Worm (Caenorhabditis elegans) whole organism, L1 larva: Measurements from ENCODE around the gene Y73B6BL.12.

Source experiments
- Y116A8C.19 ChIP-seq: sonication (generic microtip); optimal IDR thresholded peaks from 2 replicates; lab custom pipeline; 2016; ENCODE audit warnings: missing compliant biosample characterization, missing genetic modification characterization, borderline replicate concordance
- blmp-1 ChIP-seq: fragments of 150-350 bp; optimal IDR thresholded peaks from 2 replicates; lab custom pipeline; 2014; ENCODE audit warnings: missing biosample characterization, missing genetic modification characterization
- ceh-8 ChIP-seq: fragments of 200-800 bp; sonication (Bioruptor generic); optimal IDR thresholded peaks from 2 replicates; lab custom pipeline; 2018; ENCODE audit warnings: mild to moderate bottlenecking, missing genetic modification characterization, moderate library complexity, missing compliant biosample characterization
- ceh-82 ChIP-seq, 3 experiments: fragments of 150-350 bp in 1 of 3; sonication (generic microtip) in 2 of 3; optimal IDR thresholded peaks; 2 replicates each; lab custom pipeline; 2014 to 2017; ENCODE audit warnings: missing biosample characterization in 3 of 3, missing genetic modification characterization in 3 of 3
- ceh-90 ChIP-seq: sonication (generic microtip); optimal IDR thresholded peaks from 2 replicates; lab custom pipeline; 2016; ENCODE audit warnings: missing genetic modification characterization, missing compliant biosample characterization
- ces-1 ChIP-seq: fragments of 150-350 bp; optimal IDR thresholded peaks from 2 replicates; lab custom pipeline; 2014; ENCODE audit warnings: missing biosample characterization, missing genetic modification reagents, missing genetic modification characterization
- dsc-1 ChIP-seq: sonication (generic microtip); optimal IDR thresholded peaks from 2 replicates; lab custom pipeline; 2016; ENCODE audit warnings: mild to moderate bottlenecking, missing genetic modification characterization, missing compliant biosample characterization
- efl-3 ChIP-seq: fragments of 200-800 bp; sonication (Bioruptor generic); optimal IDR thresholded peaks from 2 replicates; lab custom pipeline; 2018; ENCODE audit warnings: mild to moderate bottlenecking, missing genetic modification characterization, missing compliant biosample characterization
- egl-13 ChIP-seq: sonication (generic microtip); optimal IDR thresholded peaks from 2 replicates; lab custom pipeline; 2016; ENCODE audit warnings: missing genotype, missing genetic modification reagents, missing genetic modification characterization, missing compliant biosample characterization
- egl-27 ChIP-seq, 2 experiments: fragments of 150-350 bp in 1 of 2; sonication (generic microtip); optimal IDR thresholded peaks; 3 replicates each; lab custom pipeline; 2017 to 2018; ENCODE audit warnings: missing biosample characterization in 2 of 2, missing genetic modification characterization in 2 of 2, missing genetic modification reagents in 2 of 2
- fkh-10 ChIP-seq: sonication (generic microtip); optimal IDR thresholded peaks from 2 replicates; lab custom pipeline; 2017; ENCODE audit warnings: missing biosample characterization, missing genetic modification reagents, missing genetic modification characterization
- fkh-4 ChIP-seq: sonication (generic microtip); optimal IDR thresholded peaks from 2 replicates; lab custom pipeline; 2016; ENCODE audit warnings: missing compliant biosample characterization, missing genetic modification characterization, borderline replicate concordance
- fkh-8 ChIP-seq: sonication (generic microtip); optimal IDR thresholded peaks from 2 replicates; lab custom pipeline; 2016; ENCODE audit warnings: mild to moderate bottlenecking, missing genetic modification characterization, missing compliant biosample characterization
- fos-1 ChIP-seq: fragments of 150-350 bp; optimal IDR thresholded peaks from 2 replicates; lab custom pipeline; 2014; ENCODE audit warnings: missing biosample characterization, missing genetic modification characterization
- grh-1 ChIP-seq: fragments of 200-800 bp; sonication (Bioruptor generic); IDR thresholded peaks from 2 replicates; pipeline ENCODE4 v1.3.6; 2022; ENCODE audit warnings: missing genetic modification reagents, missing genetic modification characterization, missing compliant biosample characterization
- hlh-4 ChIP-seq: sonication (generic microtip); optimal IDR thresholded peaks from 2 replicates; lab custom pipeline; 2016; ENCODE audit warnings: mild to moderate bottlenecking, missing genetic modification characterization, missing compliant biosample characterization
- isw-1 ChIP-seq: fragments of 200-800 bp; sonication (Bioruptor generic); IDR thresholded peaks from 2 replicates; pipeline ENCODE4 v1.3.6; 2022; ENCODE audit warnings: missing genetic modification characterization, missing compliant biosample characterization
- jun-1 ChIP-seq: fragments of 150-350 bp; optimal IDR thresholded peaks from 2 replicates; lab custom pipeline; 2014; ENCODE audit warnings: missing biosample characterization, missing genetic modification reagents, missing genetic modification characterization
- lin-14 ChIP-seq: fragments of 200-800 bp; sonication (Bioruptor generic); optimal IDR thresholded peaks from 2 replicates; lab custom pipeline; 2018; ENCODE audit warnings: mild to moderate bottlenecking, missing genetic modification characterization, moderate library complexity, missing compliant biosample characterization
- lin-39 ChIP-seq: fragments of 150-350 bp; optimal IDR thresholded peaks from 2 replicates; lab custom pipeline; 2014; ENCODE audit warnings: missing biosample characterization, missing genetic modification reagents, missing genetic modification characterization
- lir-3 ChIP-seq: sonication (generic microtip); optimal IDR thresholded peaks from 2 replicates; lab custom pipeline; 2016; ENCODE audit warnings: mild to moderate bottlenecking, missing genetic modification characterization, moderate library complexity, missing compliant biosample characterization; ENCODE audit not compliant: poor library complexity
- mdl-1 ChIP-seq, 2 experiments: fragments of 150-350 bp; optimal IDR thresholded peaks; 2 replicates each; lab custom pipeline; 2014 to 2017; ENCODE audit warnings: missing biosample characterization in 2 of 2, missing genetic modification characterization in 2 of 2, inconsistent platforms in 1 of 2
- mep-1 ChIP-seq: fragments of 150-350 bp; optimal IDR thresholded peaks from 2 replicates; lab custom pipeline; 2014; ENCODE audit warnings: missing biosample characterization, missing genetic modification characterization
- nhr-11 ChIP-seq: fragments of 150-350 bp; optimal IDR thresholded peaks from 2 replicates; lab custom pipeline; 2014; ENCODE audit warnings: missing biosample characterization, missing genetic modification characterization
- nhr-19 ChIP-seq: fragments of 200-800 bp; sonication (Bioruptor generic); conservative IDR thresholded peaks from 2 replicates; pipeline ENCODE4 v1.3.6; 2022; ENCODE audit warnings: missing genetic modification characterization, missing compliant biosample characterization
- nhr-237 ChIP-seq: fragments of 150-350 bp; optimal IDR thresholded peaks from 2 replicates; lab custom pipeline; 2014; ENCODE audit warnings: missing biosample characterization, missing genetic modification characterization
- nhr-28 ChIP-seq: fragments of 150-350 bp; optimal IDR thresholded peaks from 2 replicates; lab custom pipeline; 2014; ENCODE audit warnings: missing biosample characterization, missing genetic modification characterization
- nhr-71 ChIP-seq: sonication (generic microtip); optimal IDR thresholded peaks from 2 replicates; lab custom pipeline; 2016; ENCODE audit warnings: mild to moderate bottlenecking, missing genetic modification characterization, moderate library complexity, missing compliant biosample characterization
- nhr-77 ChIP-seq: fragments of 150-350 bp; optimal IDR thresholded peaks from 2 replicates; lab custom pipeline; 2014; ENCODE audit warnings: missing biosample characterization, missing genetic modification characterization
- pag-3 ChIP-seq: sonication (generic microtip); optimal IDR thresholded peaks from 2 replicates; lab custom pipeline; 2017; ENCODE audit warnings: missing genetic modification characterization, mild to moderate bottlenecking, missing compliant biosample characterization, antibody characterized with exemption, borderline replicate concordance; ENCODE audit not compliant: insufficient read depth
- pqm-1 ChIP-seq: sonication (generic microtip); optimal IDR thresholded peaks from 3 replicates; lab custom pipeline; 2017; ENCODE audit warnings: missing biosample characterization, missing genetic modification characterization
- rnt-1 ChIP-seq: sonication (generic microtip); optimal IDR thresholded peaks from 2 replicates; lab custom pipeline; 2016; ENCODE audit warnings: mild to moderate bottlenecking, missing genetic modification characterization, moderate library complexity, missing compliant biosample characterization
- skn-1 ChIP-seq: fragments of 150-350 bp; optimal IDR thresholded peaks from 2 replicates; lab custom pipeline; 2014; ENCODE audit warnings: missing biosample characterization, missing genetic modification characterization
- sup-37 ChIP-seq: fragments of 200-800 bp; sonication (Bioruptor generic); optimal IDR thresholded peaks from 2 replicates; lab custom pipeline; 2018; ENCODE audit warnings: mild to moderate bottlenecking, missing genetic modification characterization, missing compliant biosample characterization
- tbx-2 ChIP-seq: sonication (generic microtip); optimal IDR thresholded peaks from 2 replicates; lab custom pipeline; 2016; ENCODE audit warnings: missing genetic modification characterization, missing compliant biosample characterization
- unc-62 ChIP-seq: fragments of 150-350 bp; optimal IDR thresholded peaks from 2 replicates; lab custom pipeline; 2014; ENCODE audit warnings: missing biosample characterization, missing genetic modification reagents, missing genetic modification characterization
- vab-15 ChIP-seq: sonication (generic microtip); optimal IDR thresholded peaks from 2 replicates; lab custom pipeline; 2017; ENCODE audit warnings: missing genotype, mild to moderate bottlenecking, missing genetic modification characterization, missing compliant biosample characterization
- xbp-1 ChIP-seq: sonication (generic microtip); optimal IDR thresholded peaks from 2 replicates; lab custom pipeline; 2016; ENCODE audit warnings: missing genetic modification characterization, missing compliant biosample characterization
- zag-1 ChIP-seq: fragments of 150-350 bp; optimal IDR thresholded peaks from 2 replicates; lab custom pipeline; 2014; ENCODE audit warnings: missing biosample characterization, missing genetic modification characterization
- ztf-11 ChIP-seq, 2 experiments: sonication (generic microtip); optimal IDR thresholded peaks; 2 replicates each; lab custom pipeline; 2016 to 2017; ENCODE audit warnings: missing genetic modification characterization in 2 of 2, missing biosample characterization in 1 of 2, missing compliant biosample characterization in 1 of 2

The Y73B6BL.12 gene

ce11 chrIV:6336748-6337147 is 19.5 kb upstream of the Y73B6BL.12 start (continued):
- TF ChIP-seq lir-3 (peak; percentile 90), lin-14 (peak; percentile 99), fkh-4 (peak; percentile 61), isw-1 (GFP tag; lab: Robert Waterston, UW) (peak; percentile 70), grh-1 (peak; percentile 90), jun-1 (peak; percentile 90), efl-3 (GFP tag; lab: Kevin White, UChicago) (peak; percentile 11), dsc-1 (tag; lab: Kevin White, UChicago) (peak; percentile 85), pqm-1 (tag; lab: Kevin White, UChicago) (no peak), zag-1 (tag; lab: Kevin White, UChicago) (no peak), ces-1 (no peak), egl-13 (tag; lab: Kevin White, UChicago) (peak; percentile 88), fkh-10 (peak; percentile 54), ceh-82 (tag; optimal IDR thresholded peaks at IDR 0.05; lab: Kevin White, UChicago) (peak; percentile 6 to 81 (median 24)), blmp-1 (tag; lab: Kevin White, UChicago) (peak; percentile 99), nhr-28 (tag; lab: Kevin White, UChicago) (no peak), ceh-8 (GFP tag; lab: Kevin White, UChicago) (peak; percentile 82), egl-27 (tag; optimal IDR thresholded peaks at IDR 0.05; lab: Kevin White, UChicago) (peak; percentile 40 to 58), hlh-4 (no peak), ceh-90 (tag; lab: Kevin White, UChicago) (no peak), nhr-11 (peak; percentile 73), pag-3 (no peak), nhr-77 (tag; lab: Kevin White, UChicago) (peak; percentile 38), fkh-8 (tag; lab: Kevin White, UChicago) (peak; percentile 96), ztf-11 (tag; optimal IDR thresholded peaks at IDR 0.05; lab: Kevin White, UChicago) (peak in 1 of 2 experiments; percentile 95), vab-15 (tag; lab: Kevin White, UChicago) (peak; percentile 84), lin-39 (tag; lab: Kevin White, UChicago) (peak; percentile 94), Y116A8C.19 (tag; lab: Kevin White, UChicago) (no peak), nhr-71 (peak; percentile 99), nhr-237 (tag; lab: Kevin White, UChicago) (peak; percentile 37), tbx-2 (tag; lab: Kevin White, UChicago) (peak; percentile 97)

DNA sequence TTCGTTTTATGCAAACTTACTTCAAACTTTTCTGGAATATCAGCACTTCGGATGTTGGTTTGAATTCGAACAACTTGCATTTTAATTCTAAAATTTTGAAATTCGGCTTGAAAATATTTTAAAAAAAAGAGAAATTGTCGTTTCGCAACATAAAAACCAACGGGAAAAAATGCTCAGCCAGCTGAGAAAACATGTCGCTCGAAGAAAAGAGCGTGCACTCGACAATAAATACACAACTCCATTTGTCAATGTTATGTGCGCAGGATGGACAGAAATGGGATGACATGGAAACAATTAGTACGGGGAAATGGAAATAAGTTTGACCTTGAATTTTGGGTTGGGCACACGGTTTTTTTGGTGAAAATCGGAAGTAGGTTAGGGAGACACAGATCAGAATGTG is 18.7 kb upstream of the Y73B6BL.12 start, which contains the start of gene mif-4:
Gene mif-4, minus strand, starts transcription at position 87 of the 400 bp plus-strand sequence.
- TF ChIP-seq xbp-1 (tag; lab: Kevin White, UChicago) (no peak), mdl-1 (tag; optimal IDR thresholded peaks at IDR 0.05; lab: Kevin White, UChicago) (peak in 1 of 2 experiments; percentile 9), lin-14 (peak; percentile 56), blmp-1 (tag; lab: Kevin White, UChicago) (peak; percentile 31), lir-3 (no peak), mep-1 (tag; lab: Kevin White, UChicago) (peak; percentile 14)

ce11 chrIV:6333915-6334314 is 16.7 kb upstream of the Y73B6BL.12 start, which contains the start of gene blos-2:
Gene blos-2, plus strand, starts transcription at chrIV:6334215.
- no peak for TF ChIP-seq skn-1
- no peak for TF ChIP-seq sup-37
- no peak for TF ChIP-seq unc-62 (GFP tag; lab: Kevin White, UChicago)
- TF ChIP-seq nhr-19 (GFP tag; lab: Robert Waterston, UW), result 0 out of 2 replicates have a peak, but pooled peaks have one; percentile 5
- TF ChIP-seq fos-1 (tag; lab: Kevin White, UChicago), result no peak
- TF ChIP-seq lin-14, result no peak
- TF ChIP-seq rnt-1 (tag; lab: Kevin White, UChicago), result no peak
